Worm (Caenorhabditis elegans) whole organism, early embryonic: ENCODE measurements around the gene clec-223.

ENCODE experiments used
- F13C5.2 ChIP-seq: sonication (generic microtip); optimal IDR thresholded peaks from 2 replicates; lab custom pipeline; 2017; ENCODE audit warnings: mild to moderate bottlenecking, missing genetic modification characterization, inconsistent platforms, missing compliant biosample characterization
- aly-1 ChIP-seq: sonication (generic microtip); optimal IDR thresholded peaks from 2 replicates; lab custom pipeline; 2016; ENCODE audit warnings: missing genetic modification characterization, missing compliant biosample characterization
- ama-1 ChIP-seq: fragments of 150-350 bp; optimal IDR thresholded peaks from 2 replicates; lab custom pipeline; 2014
- ceh-36 ChIP-seq: sonication (generic microtip); optimal IDR thresholded peaks from 2 replicates; lab custom pipeline; 2016; ENCODE audit warnings: missing genetic modification characterization, inconsistent platforms, missing compliant biosample characterization
- hnd-1 ChIP-seq: sonication (generic microtip); optimal IDR thresholded peaks from 2 replicates; lab custom pipeline; 2016; ENCODE audit warnings: missing genetic modification characterization, missing compliant biosample characterization
- scrt-1 ChIP-seq: fragments of 200-800 bp; sonication (Bioruptor generic); IDR thresholded peaks from 2 replicates; pipeline ENCODE4 v1.3.6; 2022; ENCODE audit warnings: missing genetic modification characterization, missing compliant biosample characterization
- tbx-37 ChIP-seq: fragments of 200-800 bp; sonication (Bioruptor generic); conservative IDR thresholded peaks from 2 replicates; pipeline ENCODE4 v1.3.6; 2022; ENCODE audit warnings: missing genetic modification reagents, missing genetic modification characterization, missing compliant biosample characterization

- TF ChIP-seq tbx-37 (GFP tag; lab: Robert Waterston, UW) (no peak), ama-1 (lab: Kevin White, UChicago) (no peak), aly-1 (tag; lab: Kevin White, UChicago) (no peak), scrt-1 (GFP tag; lab: Robert Waterston, UW) (no peak), hnd-1 (tag; lab: Kevin White, UChicago) (no peak), F13C5.2 (tag; lab: Kevin White, UChicago) (no peak), ceh-36 (tag; lab: Kevin White, UChicago) (no peak)
Measured at ce11 chrV:11225981-11226380, 47.0 kb upstream of the clec-223 start, which contains the start of gene bgal-1.
